Fruit fly (Drosophila melanogaster) whole organism, embryonic: ENCODE data around the gene CG3662.

Experiments
- Antp ChIP-seq: fragments of 200-800 bp; sonication (Bioruptor generic); optimal IDR thresholded peaks from 3 replicates; lab custom pipeline; 2016; ENCODE audit warnings: missing biosample characterization, missing genetic modification characterization
- C15 ChIP-seq: fragments of 200-800 bp; sonication (Bioruptor generic); IDR thresholded peaks from 3 replicates; pipeline ENCODE4 v1.3.6; 2022; ENCODE audit warnings: missing biosample characterization, missing genetic modification characterization
- CG10147 ChIP-seq: fragments of 200-800 bp; sonication (Bioruptor generic); optimal IDR thresholded peaks from 2 replicates; lab custom pipeline; 2019; ENCODE audit warnings: missing biosample characterization, mild to moderate bottlenecking, missing genetic modification characterization, moderate library complexity
- CG10462 ChIP-seq: fragments of 200-800 bp; sonication (Bioruptor generic); optimal IDR thresholded peaks from 2 replicates; lab custom pipeline; 2016; ENCODE audit warnings: missing biosample characterization, missing genetic modification characterization
- CG10654 ChIP-seq: fragments of 200-800 bp; sonication (Bioruptor generic); optimal IDR thresholded peaks from 2 replicates; lab custom pipeline; 2016; ENCODE audit warnings: missing biosample characterization, missing genetic modification characterization
- CG12155 ChIP-seq: fragments of 200-800 bp; sonication (Bioruptor generic); optimal IDR thresholded peaks from 3 replicates; lab custom pipeline; 2016; ENCODE audit warnings: missing biosample characterization, missing genetic modification characterization
- CG14667 ChIP-seq: fragments of 200-800 bp; sonication (Bioruptor generic); IDR thresholded peaks from 2 replicates; pipeline ENCODE4 v1.3.6; 2022; ENCODE audit warnings: missing biosample characterization, missing genetic modification characterization
- CG17186 ChIP-seq: fragments of 200-800 bp; sonication (Bioruptor generic); optimal IDR thresholded peaks from 3 replicates; lab custom pipeline; 2017; ENCODE audit warnings: missing biosample characterization, missing genetic modification reagents, missing genetic modification characterization
- CG18262 ChIP-seq: fragments of 200-800 bp; optimal IDR thresholded peaks from 3 replicates; lab custom pipeline; 2019; ENCODE audit warnings: missing biosample characterization, mild to moderate bottlenecking, missing genetic modification characterization, moderate library complexity
- CG33557 ChIP-seq: fragments of 200-800 bp; sonication (Bioruptor generic); optimal IDR thresholded peaks from 2 replicates; lab custom pipeline; 2019; ENCODE audit warnings: missing biosample characterization, mild to moderate bottlenecking, missing genetic modification characterization, moderate library complexity
- CG34224 ChIP-seq: fragments of 200-800 bp; sonication (Bioruptor generic); IDR thresholded peaks from 3 replicates; pipeline ENCODE4 v1.3.6; 2022; ENCODE audit warnings: missing biosample characterization, missing genetic modification characterization; ENCODE audit not compliant: partially characterized antibody
- CG4404 ChIP-seq: fragments of 200-800 bp; sonication (Bioruptor generic); IDR thresholded peaks from 2 replicates; pipeline ENCODE4 v1.3.6; 2022; ENCODE audit warnings: missing biosample characterization, missing genetic modification characterization
- CG5245 ChIP-seq: fragments of 200-800 bp; sonication (Bioruptor generic); optimal IDR thresholded peaks from 3 replicates; lab custom pipeline; 2016; ENCODE audit warnings: missing biosample characterization, missing genetic modification characterization
- CG7963 ChIP-seq: fragments of 200-800 bp; sonication (Bioruptor generic); IDR thresholded peaks from 3 replicates; pipeline ENCODE4 v1.3.6; 2022; ENCODE audit warnings: missing biosample characterization, missing genetic modification characterization; ENCODE audit not compliant: partially characterized antibody
- CG8765 ChIP-seq: fragments of 200-800 bp; sonication (Bioruptor generic); IDR thresholded peaks from 2 replicates; pipeline ENCODE4 v1.3.6; 2022; ENCODE audit warnings: missing biosample characterization, missing genetic modification characterization
- CG9932 ChIP-seq: fragments of 200-800 bp; sonication (Bioruptor generic); IDR thresholded peaks from 2 replicates; pipeline ENCODE4 v1.3.6; 2022; ENCODE audit warnings: missing biosample characterization, missing genetic modification characterization
- Dbx ChIP-seq: fragments of 200-800 bp; sonication (Bioruptor generic); IDR thresholded peaks from 3 replicates; pipeline ENCODE4 v1.3.6; 2022; ENCODE audit warnings: missing biosample characterization, missing genetic modification characterization
- ERR ChIP-seq: fragments of 200-800 bp; sonication (Bioruptor generic); optimal IDR thresholded peaks from 2 replicates; lab custom pipeline; 2016; ENCODE audit warnings: missing biosample characterization, missing genetic modification characterization
- Fer1 ChIP-seq: fragments of 200-800 bp; sonication (Bioruptor generic); optimal IDR thresholded peaks from 2 replicates; lab custom pipeline; 2017; ENCODE audit warnings: missing biosample characterization, mild to moderate bottlenecking, missing genetic modification characterization
- Gsc ChIP-seq: fragments of 200-800 bp; sonication (Bioruptor generic); IDR thresholded peaks from 2 replicates; pipeline ENCODE4 v1.3.6; 2022; ENCODE audit warnings: missing biosample characterization, missing genetic modification characterization
- Gug ChIP-seq: fragments of 200-800 bp; sonication (Bioruptor generic); IDR thresholded peaks from 4 replicates; pipeline ENCODE4 v1.3.6; 2022; ENCODE audit warnings: missing biosample characterization, missing genetic modification characterization
- HLH3B ChIP-seq: fragments of 200-800 bp; sonication (Bioruptor generic); IDR thresholded peaks from 2 replicates; pipeline ENCODE4 v1.3.6; 2022; ENCODE audit warnings: missing biosample characterization, missing genetic modification characterization
- HmgD ChIP-seq: fragments of 200-800 bp; sonication (Bioruptor generic); optimal IDR thresholded peaks from 3 replicates; lab custom pipeline; 2016; ENCODE audit warnings: missing biosample characterization, missing genetic modification characterization
- Hmx ChIP-seq: fragments of 200-800 bp; sonication (Bioruptor generic); optimal IDR thresholded peaks from 2 replicates; lab custom pipeline; 2016; ENCODE audit warnings: missing biosample characterization, missing genetic modification characterization
- Hsf ChIP-seq: fragments of 200-800 bp; sonication (Bioruptor generic); optimal IDR thresholded peaks from 3 replicates; lab custom pipeline; 2016; ENCODE audit warnings: missing biosample characterization, missing genetic modification characterization
- Jarid2 ChIP-seq: fragments of 200-800 bp; sonication (Bioruptor generic); optimal IDR thresholded peaks from 3 replicates; lab custom pipeline; 2017; ENCODE audit warnings: mild to moderate bottlenecking, missing biosample characterization, missing genetic modification reagents, missing genetic modification characterization
- NK7.1 ChIP-seq: fragments of 200-800 bp; sonication (Bioruptor generic); optimal IDR thresholded peaks from 3 replicates; lab custom pipeline; 2016; ENCODE audit warnings: missing biosample characterization, missing genetic modification characterization
- Opbp ChIP-seq: fragments of 200-800 bp; sonication (Bioruptor generic); IDR thresholded peaks from 3 replicates; pipeline ENCODE4 v1.3.6; 2022; ENCODE audit warnings: missing biosample characterization, missing genetic modification characterization; ENCODE audit not compliant: partially characterized antibody
- Ptx1 ChIP-seq: fragments of 200-800 bp; sonication (Bioruptor generic); IDR thresholded peaks from 2 replicates; pipeline ENCODE4 v1.3.6; 2022; ENCODE audit warnings: missing biosample characterization, missing genetic modification characterization
- Taf1 ChIP-seq: fragments of 200-800 bp; sonication (Bioruptor generic); IDR thresholded peaks from 2 replicates; pipeline ENCODE4 v1.3.6; 2022; ENCODE audit warnings: missing biosample characterization, missing genetic modification characterization
- Vsx1 ChIP-seq: fragments of 200-800 bp; sonication (Bioruptor generic); optimal IDR thresholded peaks from 2 replicates; lab custom pipeline; 2017; ENCODE audit warnings: missing biosample characterization, mild to moderate bottlenecking, missing genetic modification characterization, missing genetic modification reagents
- Xbp1 ChIP-seq: fragments of 200-800 bp; sonication (Bioruptor generic); optimal IDR thresholded peaks from 3 replicates; lab custom pipeline; 2016; ENCODE audit warnings: missing biosample characterization, mild to moderate bottlenecking, missing genetic modification characterization
- Xrp1 ChIP-seq: fragments of 200-800 bp; sonication (Bioruptor generic); IDR thresholded peaks from 2 replicates; pipeline ENCODE4 v1.3.6; 2022; ENCODE audit warnings: missing biosample characterization, missing genetic modification characterization
- ci ChIP-seq: fragments of 200-800 bp; sonication (Bioruptor generic); IDR thresholded peaks from 3 replicates; pipeline ENCODE4 v1.3.6; 2022; ENCODE audit warnings: missing biosample characterization, missing genetic modification characterization
- ems ChIP-seq: fragments of 200-800 bp; sonication (Bioruptor generic); optimal IDR thresholded peaks from 3 replicates; lab custom pipeline; 2016; ENCODE audit warnings: missing biosample characterization, missing genetic modification characterization
- eyg ChIP-seq: fragments of 200-800 bp; sonication (Bioruptor generic); optimal IDR thresholded peaks from 3 replicates; lab custom pipeline; 2016; ENCODE audit warnings: missing biosample characterization, missing genetic modification characterization
- fd64A ChIP-seq: fragments of 200-800 bp; sonication (Bioruptor generic); optimal IDR thresholded peaks from 3 replicates; lab custom pipeline; 2018; ENCODE audit warnings: missing biosample characterization, mild to moderate bottlenecking, missing genetic modification characterization
- gcm2 ChIP-seq: fragments of 200-800 bp; sonication (Bioruptor generic); optimal IDR thresholded peaks from 2 replicates; lab custom pipeline; 2016; ENCODE audit warnings: missing biosample characterization, missing genetic modification characterization
- gem ChIP-seq: fragments of 200-800 bp; sonication (Bioruptor generic); optimal IDR thresholded peaks from 2 replicates; lab custom pipeline; 2019; ENCODE audit warnings: missing biosample characterization, mild to moderate bottlenecking, missing genetic modification characterization, moderate library complexity
- lab ChIP-seq: fragments of 200-800 bp; sonication (Bioruptor generic); optimal IDR thresholded peaks from 3 replicates; lab custom pipeline; 2017; ENCODE audit warnings: missing biosample characterization, missing genetic modification characterization, mild to moderate bottlenecking, moderate library complexity, missing genetic modification reagents
- mld ChIP-seq: fragments of 200-800 bp; sonication (Bioruptor generic); IDR thresholded peaks from 3 replicates; pipeline ENCODE4 v1.3.6; 2022; ENCODE audit warnings: missing biosample characterization, missing genetic modification characterization; ENCODE audit not compliant: partially characterized antibody
- odd ChIP-seq: fragments of 200-800 bp; sonication (Bioruptor generic); optimal IDR thresholded peaks from 2 replicates; lab custom pipeline; 2017; ENCODE audit warnings: missing biosample characterization, mild to moderate bottlenecking, missing genetic modification characterization
- pb ChIP-seq: fragments of 200-800 bp; sonication (Bioruptor generic); optimal IDR thresholded peaks from 3 replicates; lab custom pipeline; 2016; ENCODE audit warnings: missing biosample characterization, missing genetic modification characterization
- pnt ChIP-seq: fragments of 200-800 bp; sonication (Bioruptor generic); optimal IDR thresholded peaks from 3 replicates; lab custom pipeline; 2016; ENCODE audit warnings: missing biosample characterization, missing genetic modification characterization
- row ChIP-seq: fragments of 200-800 bp; sonication (Bioruptor generic); IDR thresholded peaks from 3 replicates; pipeline ENCODE4 v1.3.6; 2022; ENCODE audit warnings: missing biosample characterization, missing genetic modification characterization
- scrt ChIP-seq: fragments of 200-800 bp; sonication (Bioruptor generic); optimal IDR thresholded peaks from 2 replicates; lab custom pipeline; 2018; ENCODE audit warnings: missing biosample characterization, mild to moderate bottlenecking, missing genetic modification characterization, moderate library complexity
- sna ChIP-seq: fragments of 200-800 bp; sonication (Bioruptor generic); IDR thresholded peaks from 2 replicates; pipeline ENCODE4 v1.3.6; 2022; ENCODE audit warnings: missing biosample characterization, missing genetic modification characterization; ENCODE audit not compliant: partially characterized antibody
- stwl ChIP-seq: fragments of 200-800 bp; sonication (Bioruptor generic); optimal IDR thresholded peaks from 3 replicates; lab custom pipeline; 2018; ENCODE audit warnings: missing biosample characterization, mild to moderate bottlenecking, missing genetic modification characterization, moderate library complexity
- sug ChIP-seq: fragments of 200-800 bp; optimal IDR thresholded peaks from 2 replicates; lab custom pipeline; 2019; ENCODE audit warnings: missing biosample characterization, mild to moderate bottlenecking, missing genetic modification characterization, moderate library complexity
- tin ChIP-seq: fragments of 200-800 bp; sonication (Bioruptor generic); optimal IDR thresholded peaks from 3 replicates; lab custom pipeline; 2016; ENCODE audit warnings: missing biosample characterization, missing genetic modification characterization
- vfl ChIP-seq: fragments of 200-800 bp; sonication (Bioruptor generic); optimal IDR thresholded peaks from 2 replicates; lab custom pipeline; 2016; ENCODE audit warnings: missing biosample characterization, missing genetic modification characterization

The CG3662 gene

dm6 chr2L:852647-853111 is 31.6 kb downstream of the CG3662 start, which contains the start of the genes CG4291 and kraken (continued):
- TF ChIP-seq mld (GFP tag; lab: Robert Waterston, UW) = no peak
- peak; percentile 66 for TF ChIP-seq CG12155 (GFP tag; lab: Kevin White, UChicago)
- no peak for TF ChIP-seq Hmx (GFP tag; lab: Kevin White, UChicago)
- peak; percentile 45 for TF ChIP-seq ems
- peak; percentile 69 for TF ChIP-seq sug
- no peak for TF ChIP-seq CG8765
- TF ChIP-seq NK7.1 (GFP tag; lab: Kevin White, UChicago) = no peak
- TF ChIP-seq pb (GFP tag; lab: Kevin White, UChicago) = no peak
- TF ChIP-seq CG18262 (tag; lab: Kevin White, UChicago) = peak; percentile 32
- peak; percentile 73 for TF ChIP-seq ci
- TF ChIP-seq C15 (GFP tag; lab: Robert Waterston, UW) = no peak
- TF ChIP-seq HmgD = peak; percentile 23
- no peak for TF ChIP-seq Gsc
- peak; percentile 88 for TF ChIP-seq row (GFP tag; lab: Robert Waterston, UW)
- TF ChIP-seq gem (tag; lab: Kevin White, UChicago) = peak; percentile 52
- 0 out of 2 replicates have a peak, but pooled peaks have one; percentile 7 for TF ChIP-seq Taf1 (GFP tag; lab: Robert Waterston, UW)
- TF ChIP-seq sna (GFP tag; lab: Robert Waterston, UW) = peak; percentile 67
- peak; percentile 26; the same call in 1 of the 2 replicates for TF ChIP-seq CG14667 (GFP tag; lab: Robert Waterston, UW)
- peak; percentile 79 for TF ChIP-seq Vsx1 (GFP tag; lab: Kevin White, UChicago)
- no peak for TF ChIP-seq CG10654
- TF ChIP-seq CG33557 = peak; percentile 13
- TF ChIP-seq stwl (tag; lab: Kevin White, UChicago) = peak; percentile 50
- peak; percentile 68 for TF ChIP-seq Xbp1 (GFP tag; lab: Kevin White, UChicago)
- peak; percentile 22; the same call in 1 of the 2 replicates for TF ChIP-seq HLH3B
- peak; percentile 22; the same call in 1 of the 2 replicates for TF ChIP-seq Ptx1
- no peak for TF ChIP-seq scrt (GFP tag; lab: Kevin White, UChicago)
- peak; percentile 56 for TF ChIP-seq Xrp1 (GFP tag; lab: Robert Waterston, UW)
- TF ChIP-seq CG10147 (GFP tag; lab: Kevin White, UChicago) = peak; percentile 32
- TF ChIP-seq Dbx (GFP tag; lab: Robert Waterston, UW) = peak; percentile 68; the same call in 2 of the 3 replicates
- TF ChIP-seq Jarid2 (GFP tag; lab: Kevin White, UChicago) = peak; percentile 88
- TF ChIP-seq pnt (GFP tag; lab: Kevin White, UChicago) = peak; percentile 58
- no peak for TF ChIP-seq CG5245 (GFP tag; lab: Kevin White, UChicago)
- peak; percentile 53 for TF ChIP-seq Fer1 (GFP tag; lab: Kevin White, UChicago)
- peak; percentile 14; the same call in 1 of the 2 replicates for TF ChIP-seq CG4404
- peak; percentile 62 for TF ChIP-seq CG17186 (GFP tag; lab: Kevin White, UChicago)
- peak; percentile 40 for TF ChIP-seq Hsf (GFP tag; lab: Kevin White, UChicago)
- no peak for TF ChIP-seq CG10462 (GFP tag; lab: Kevin White, UChicago)
- 0 out of 3 replicates have a peak, but pooled peaks have one; percentile 6 for TF ChIP-seq CG7963
- no peak for TF ChIP-seq gcm2 (GFP tag; lab: Kevin White, UChicago)
- TF ChIP-seq fd64A (GFP tag; lab: Kevin White, UChicago) = no peak
- TF ChIP-seq ERR (GFP tag; lab: Kevin White, UChicago) = peak; percentile 53
- TF ChIP-seq Opbp (GFP tag; lab: Robert Waterston, UW) = peak; percentile 70
- peak; percentile 68 for TF ChIP-seq vfl (GFP tag; lab: Kevin White, UChicago)
- peak; percentile 24 for TF ChIP-seq tin (GFP tag; lab: Kevin White, UChicago)
- peak; percentile 50 for TF ChIP-seq eyg (GFP tag; lab: Kevin White, UChicago)
- peak; percentile 79 for TF ChIP-seq lab (GFP tag; lab: Kevin White, UChicago)
- TF ChIP-seq odd (GFP tag; lab: Kevin White, UChicago) = peak; percentile 13
- peak; percentile 71; the same call in 2 of the 4 replicates for TF ChIP-seq Gug (GFP tag; lab: Robert Waterston, UW)
- peak; percentile 74 for TF ChIP-seq Antp (GFP tag; lab: Kevin White, UChicago)
- TF ChIP-seq CG34224 (GFP tag; lab: Robert Waterston, UW) = 0 out of 3 replicates have a peak, but pooled peaks have one; percentile 41
- peak; percentile 86 for TF ChIP-seq CG9932 (GFP tag; lab: Robert Waterston, UW)
